Worm (Caenorhabditis elegans): ENCODE results near the gene F43C1.5.

F43C1.5 gene

DNA sequence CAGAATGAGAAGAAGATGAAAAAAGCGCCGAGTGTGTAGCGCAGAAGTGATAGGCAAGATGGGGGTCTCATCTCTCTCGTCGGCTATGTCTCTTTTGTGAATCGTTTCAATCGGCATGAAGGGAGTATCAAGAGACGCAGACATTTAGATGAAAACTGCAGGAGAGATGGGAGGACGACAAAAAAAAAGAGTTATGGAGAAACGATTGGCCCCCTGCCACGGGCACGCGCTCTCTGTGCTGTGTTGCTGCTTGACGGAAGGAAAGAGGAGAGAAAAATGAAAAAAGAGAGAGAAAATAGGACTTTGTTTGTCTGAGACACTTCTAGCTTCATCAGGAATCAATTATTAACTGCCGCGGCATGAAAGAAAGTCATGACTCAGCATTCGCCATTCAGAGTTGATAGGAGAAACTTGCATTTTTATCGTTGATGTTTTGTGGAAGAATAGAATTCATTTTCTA, 5.2 kb upstream of the F43C1.5 start (continued):
- TF ChIP-seq ahr-1 (tag; optimal IDR thresholded peaks at IDR 0.05), result no peak
- TF ChIP-seq sdc-2 (tag; optimal IDR thresholded peaks at IDR 0.05), result peak; percentile 32
- TF ChIP-seq unc-3 (GFP tag; conservative IDR thresholded peaks at IDR 0.05), result no peak
- TF ChIP-seq unc-3 (tag; optimal IDR thresholded peaks at IDR 0.05), result peak; percentile 57

DNA sequence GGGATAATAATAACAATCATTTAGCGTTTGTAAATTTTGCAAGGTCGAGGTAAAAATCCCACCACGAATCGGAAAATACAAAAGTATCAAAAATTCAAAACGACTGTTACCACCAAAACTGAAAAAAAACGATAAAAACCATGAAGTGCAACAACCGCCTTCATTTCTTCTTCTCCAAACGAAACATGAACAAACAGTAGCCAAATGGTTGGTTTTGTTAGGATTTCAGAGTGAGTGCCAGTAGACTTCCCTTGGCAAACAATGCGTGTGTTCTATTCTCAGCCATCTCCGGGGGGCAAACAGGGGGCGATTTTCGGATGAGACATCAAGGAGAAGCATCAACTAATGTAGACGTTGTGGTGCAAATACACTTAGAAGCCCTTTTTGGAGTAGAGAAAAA, 4.2 kb upstream of the F43C1.5 start:
- TF ChIP-seq ceh-22 (tag; optimal IDR thresholded peaks at IDR 0.05) (no peak), ceh-45 (GFP tag; IDR thresholded peaks at IDR 0.05) (no peak), nhr-232 (tag; optimal IDR thresholded peaks at IDR 0.05) (no peak), ceh-2 (tag; optimal IDR thresholded peaks at IDR 0.05) (no peak), dve-1 (tag; optimal IDR thresholded peaks at IDR 0.05) (no peak), K02D7.2 (tag; optimal IDR thresholded peaks at IDR 0.05) (no peak), ceh-9 (tag; optimal IDR thresholded peaks at IDR 0.05) (no peak), pros-1 (tag; optimal IDR thresholded peaks at IDR 0.05) (no peak), dmd-4 (tag; optimal IDR thresholded peaks at IDR 0.05; ENCODE audit: borderline replicate concordance) (no peak), C08G9.2 (tag; optimal IDR thresholded peaks at IDR 0.05) (no peak), pqm-1 (tag; optimal IDR thresholded peaks at IDR 0.05) (no peak), hlh-15 (tag; optimal IDR thresholded peaks at IDR 0.05) (no peak), elt-2 (tag; optimal IDR thresholded peaks at IDR 0.05) (no peak), ttx-3 (tag; optimal IDR thresholded peaks at IDR 0.05) (no peak), ahr-1 (tag; optimal IDR thresholded peaks at IDR 0.05) (no peak), tbx-7 (tag; optimal IDR thresholded peaks at IDR 0.05) (no peak), nhr-11 (tag; optimal IDR thresholded peaks at IDR 0.05) (no peak), fkh-10 (GFP tag; optimal IDR thresholded peaks at IDR 0.05) (no peak), odd-2 (tag; optimal IDR thresholded peaks at IDR 0.05) (no peak), fkh-6 (tag; optimal IDR thresholded peaks at IDR 0.05) (no peak)

DNA sequence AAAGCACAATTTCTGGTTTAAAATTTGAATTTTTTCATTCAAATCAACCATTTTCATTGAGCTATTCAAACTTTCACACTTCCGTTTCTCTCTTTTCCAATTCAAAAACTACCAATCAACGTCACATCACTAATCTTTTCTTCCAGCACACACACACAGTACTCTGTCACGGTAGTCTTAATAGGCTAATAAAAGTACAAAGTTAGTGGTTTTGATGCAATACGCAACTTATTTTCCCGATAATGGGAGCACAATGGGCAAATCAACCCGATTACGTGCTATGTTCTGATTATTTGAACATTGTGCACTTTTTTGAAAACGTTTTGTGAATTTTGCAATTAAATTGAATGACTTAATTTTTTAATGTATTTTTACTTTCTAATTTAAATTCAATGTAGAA, 1.6 kb upstream of the F43C1.5 start:
- no peak for TF ChIP-seq fax-1 (tag; optimal IDR thresholded peaks at IDR 0.05)
- no peak for TF ChIP-seq gmeb-2 (tag; optimal IDR thresholded peaks at IDR 0.05)
- TF ChIP-seq C38D4.7 (GFP tag; optimal IDR thresholded peaks at IDR 0.05), result no peak
- no peak for TF ChIP-seq hlh-15 (tag; optimal IDR thresholded peaks at IDR 0.05)
- TF ChIP-seq T23F11.4 (GFP tag; optimal IDR thresholded peaks at IDR 0.05), result no peak
- no peak for TF ChIP-seq ceh-6 (GFP tag; optimal IDR thresholded peaks at IDR 0.05)
- no peak for TF ChIP-seq fkh-10 (GFP tag; optimal IDR thresholded peaks at IDR 0.05)
- TF ChIP-seq hlh-8 (tag; optimal IDR thresholded peaks at IDR 0.05), result no peak
- TF ChIP-seq syd-9 (tag; optimal IDR thresholded peaks at IDR 0.05), result no peak
- no peak for TF ChIP-seq K09A11.1 (tag; optimal IDR thresholded peaks at IDR 0.05; ENCODE audit: insufficient read depth)
- TF ChIP-seq ttx-3 (tag; optimal IDR thresholded peaks at IDR 0.05), result no peak
- no peak for TF ChIP-seq elt-2 (tag; optimal IDR thresholded peaks at IDR 0.05)
- TF ChIP-seq pag-3 (tag; optimal IDR thresholded peaks at IDR 0.05; ENCODE audit: borderline replicate concordance), result no peak
- TF ChIP-seq ceh-24 (tag; optimal IDR thresholded peaks at IDR 0.05), result no peak
- TF ChIP-seq F13H6.1 (tag; optimal IDR thresholded peaks at IDR 0.05), result no peak
- no peak for TF ChIP-seq rnt-1 (tag; optimal IDR thresholded peaks at IDR 0.05)
- TF ChIP-seq unc-86 (tag; optimal IDR thresholded peaks at IDR 0.05), result no peak
- no peak for TF ChIP-seq ref-2 (tag; optimal IDR thresholded peaks at IDR 0.05)

ce11 chrIII:4228008-4228407, 933 bp upstream of the F43C1.5 start, which contains the start of gene mpk-1:
Gene mpk-1 (minus strand): TSS chrIII:4228108.
- TF ChIP-seq unc-86 (tag; optimal IDR thresholded peaks at IDR 0.05), result no peak
- no peak for TF ChIP-seq sox-2 (GFP tag; IDR thresholded peaks at IDR 0.05)
- no peak for TF ChIP-seq pros-1 (tag; optimal IDR thresholded peaks at IDR 0.05)
- TF ChIP-seq lim-6 (tag; optimal IDR thresholded peaks at IDR 0.05), result no peak
